Worm (Caenorhabditis elegans): Measurements from ENCODE around the gene Y43C5A.7.

DNA sequence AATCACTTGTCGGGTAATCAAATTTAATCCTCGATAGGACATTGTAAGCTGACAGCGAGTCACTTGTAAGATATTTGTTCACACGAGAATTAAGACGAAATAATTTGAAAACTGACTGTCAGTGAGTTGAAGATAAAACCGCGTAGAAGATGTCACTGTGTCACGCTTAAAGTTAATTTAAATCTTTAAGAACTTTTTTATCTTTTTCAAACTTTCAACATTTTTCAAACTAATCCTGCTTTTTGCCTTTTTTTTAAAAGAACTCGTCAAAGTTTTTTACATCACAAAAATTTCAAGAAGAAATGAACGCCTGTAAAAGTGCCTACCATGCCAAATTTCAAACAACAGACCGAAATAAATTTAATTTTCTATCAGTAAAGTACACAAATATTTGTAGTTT is 36.5 kb downstream of the Y43C5A.7 start, which contains the start of gene acs-18:
- TF ChIP-seq nhr-77 (tag; optimal IDR thresholded peaks at IDR 0.05) (no peak), unc-62 (GFP tag; optimal IDR thresholded peaks at IDR 0.05 in 1 of 2) (no peak), unc-62 (tag; optimal IDR thresholded peaks at IDR 0.05) (no peak), snpc-4 (tag; optimal IDR thresholded peaks at IDR 0.05) (no peak), nhr-6 (tag; optimal IDR thresholded peaks at IDR 0.05) (no peak)

Data from whole organism, L4 larva.